Worm (Caenorhabditis elegans) whole organism, L3 larva: ENCODE measurements around the gene C23H4.6.
A peak's percentile ranks its signal among the peaks of the same experiment; 100 is the strongest.

Experiments
- ama-1 ChIP-seq: fragments of 150-350 bp; optimal IDR thresholded peaks from 2 replicates; lab custom pipeline; 2018
- elt-1 ChIP-seq: fragments of 150-350 bp; optimal IDR thresholded peaks from 2 replicates; lab custom pipeline; 2014; ENCODE audit warnings: missing biosample characterization, missing genetic modification characterization
- lin-39 ChIP-seq: fragments of 150-350 bp; optimal IDR thresholded peaks from 2 replicates; lab custom pipeline; 2018; ENCODE audit warnings: missing biosample characterization, missing genetic modification reagents, missing genetic modification characterization
- mdl-1 ChIP-seq: fragments of 150-350 bp; optimal IDR thresholded peaks from 2 replicates; lab custom pipeline; 2014; ENCODE audit warnings: missing biosample characterization, missing genetic modification characterization
- nhr-12 ChIP-seq: fragments of 150-350 bp; optimal IDR thresholded peaks from 2 replicates; lab custom pipeline; 2014; ENCODE audit warnings: missing biosample characterization, missing genetic modification characterization
- nhr-237 ChIP-seq: fragments of 150-350 bp; optimal IDR thresholded peaks from 2 replicates; lab custom pipeline; 2014; ENCODE audit warnings: missing biosample characterization, missing genetic modification characterization
- nhr-25 ChIP-seq: sonication (generic microtip); optimal IDR thresholded peaks from 2 replicates; lab custom pipeline; 2017; ENCODE audit warnings: missing biosample characterization, missing genetic modification characterization
- nhr-77 ChIP-seq: fragments of 150-350 bp; optimal IDR thresholded peaks from 2 replicates; lab custom pipeline; 2014; ENCODE audit warnings: missing biosample characterization, missing genetic modification characterization
- skn-1 ChIP-seq: fragments of 150-350 bp; optimal IDR thresholded peaks from 2 replicates; lab custom pipeline; 2014; ENCODE audit warnings: missing biosample characterization, missing genetic modification characterization
- unc-39 ChIP-seq: sonication (generic microtip); optimal IDR thresholded peaks from 4 replicates; lab custom pipeline; 2017; ENCODE audit warnings: missing biosample characterization, missing genetic modification characterization
- unc-62 ChIP-seq: fragments of 150-350 bp; sonication (generic microtip); optimal IDR thresholded peaks from 4 replicates; lab custom pipeline; 2014; ENCODE audit warnings: missing biosample characterization, missing genetic modification reagents, missing genetic modification characterization

- TF ChIP-seq mdl-1 (tag; lab: Kevin White, UChicago) (no peak), nhr-237 (no peak), elt-1 (tag; lab: Kevin White, UChicago) (no peak), lin-39 (peak; percentile 15), nhr-12 (tag; lab: Kevin White, UChicago) (no peak), unc-62 (no peak), nhr-77 (no peak), skn-1 (tag; lab: Kevin White, UChicago) (no peak), ama-1 (lab: Kevin White, UChicago) (no peak), unc-39 (tag; lab: Kevin White, UChicago) (no peak), nhr-25 (tag; lab: Kevin White, UChicago) (no peak)
Measured at ce11 chrX:12210145-12211032, 25.0 kb upstream of the C23H4.6 start.
